Fruit fly (Drosophila melanogaster) whole organism, wandering third instar larva: ENCODE data around the gene CG7886.

ENCODE experiments used
- Abd-B ChIP-seq: fragments of >200 bp; optimal IDR thresholded peaks from 2 replicates; lab custom pipeline; 2017; ENCODE audit warnings: missing biosample characterization, missing genetic modification characterization
- CG32264 ChIP-seq: fragments of 200-800 bp; sonication (Bioruptor generic); optimal IDR thresholded peaks from 2 replicates; lab custom pipeline; 2016; ENCODE audit warnings: missing biosample characterization, missing genetic modification characterization
- CrebA ChIP-seq: fragments of 200-800 bp; sonication (Bioruptor generic); optimal IDR thresholded peaks from 2 replicates; lab custom pipeline; 2016; ENCODE audit warnings: missing biosample characterization, mild to moderate bottlenecking, missing genetic modification characterization, borderline replicate concordance
- Hr78 ChIP-seq: fragments of >200 bp; optimal IDR thresholded peaks from 2 replicates; lab custom pipeline; 2017; ENCODE audit warnings: missing biosample characterization, missing genetic modification characterization
- Mio ChIP-seq: sonication (Bioruptor generic); optimal IDR thresholded peaks from 2 replicates; lab custom pipeline; 2016; ENCODE audit warnings: missing biosample characterization, missing genetic modification characterization
- OdsH ChIP-seq: fragments of 200-800 bp; sonication (Bioruptor generic); optimal IDR thresholded peaks from 2 replicates; lab custom pipeline; 2016; ENCODE audit warnings: missing biosample characterization, mild to moderate bottlenecking, missing genetic modification characterization
- Vsx2 ChIP-seq: fragments of 200-300, 225-300 bp; sonication (Bioruptor generic); optimal IDR thresholded peaks from 2 replicates; lab custom pipeline; 2018; ENCODE audit warnings: missing biosample characterization, missing genetic modification characterization; ENCODE audit not compliant: partially characterized antibody
- br ChIP-seq: fragments of 200-800 bp; sonication (Bioruptor generic); optimal IDR thresholded peaks from 2 replicates; lab custom pipeline; 2016; ENCODE audit warnings: missing biosample characterization, missing genetic modification characterization
- ey ChIP-seq: fragments of 200-800 bp; sonication (Bioruptor generic); optimal IDR thresholded peaks from 2 replicates; lab custom pipeline; 2016; ENCODE audit warnings: missing biosample characterization, missing genetic modification characterization
- fru ChIP-seq: fragments of 200-800 bp; sonication (Bioruptor generic); optimal IDR thresholded peaks from 3 replicates; lab custom pipeline; 2016; ENCODE audit warnings: missing biosample characterization, mild to moderate bottlenecking, missing genetic modification characterization
- h ChIP-seq: fragments of 200-800 bp; sonication (Bioruptor generic); optimal IDR thresholded peaks from 3 replicates; lab custom pipeline; 2016; ENCODE audit warnings: missing biosample characterization, mild to moderate bottlenecking, missing genetic modification characterization
- pan ChIP-seq: fragments of >200 bp; optimal IDR thresholded peaks from 2 replicates; lab custom pipeline; 2017
- psq ChIP-seq: fragments of 200-800 bp; sonication (Bioruptor generic); optimal IDR thresholded peaks from 3 replicates; lab custom pipeline; 2017; ENCODE audit warnings: missing biosample characterization, mild to moderate bottlenecking, missing genetic modification characterization, moderate library complexity
- sage ChIP-seq: fragments of 200-800 bp; sonication (Bioruptor generic); optimal IDR thresholded peaks from 2 replicates; lab custom pipeline; 2016; ENCODE audit warnings: missing biosample characterization, mild to moderate bottlenecking, missing genetic modification characterization

dm6 chr3R:14624088-14624619, 18.2 kb downstream of the CG7886 start:
- TF ChIP-seq psq = peak; percentile 45
- peak; percentile 84 for TF ChIP-seq h
- peak; percentile 5 for TF ChIP-seq CG32264 (GFP tag; lab: Kevin White, UChicago)
- peak; percentile 83 for TF ChIP-seq fru (GFP tag; lab: Kevin White, UChicago)
- TF ChIP-seq br (GFP tag; lab: Kevin White, UChicago) = peak; percentile 75
- no peak for TF ChIP-seq CrebA (GFP tag; lab: Kevin White, UChicago)
- TF ChIP-seq pan (lab: Kevin White, UChicago) = no peak
- TF ChIP-seq Mio (GFP tag; lab: Kevin White, UChicago) = no peak
- TF ChIP-seq Abd-B (GFP tag; lab: Kevin White, UChicago) = no peak
- peak; percentile 78 for TF ChIP-seq ey (GFP tag; lab: Kevin White, UChicago)
- TF ChIP-seq sage = peak; percentile 28
- TF ChIP-seq Hr78 = no peak
- TF ChIP-seq Vsx2 (GFP tag; lab: Kevin White, UChicago) = no peak
- TF ChIP-seq OdsH (GFP tag; lab: Kevin White, UChicago) = peak; percentile 76
